Fruit fly (Drosophila melanogaster): Measurements from ENCODE around the gene CG3078.

DNA sequence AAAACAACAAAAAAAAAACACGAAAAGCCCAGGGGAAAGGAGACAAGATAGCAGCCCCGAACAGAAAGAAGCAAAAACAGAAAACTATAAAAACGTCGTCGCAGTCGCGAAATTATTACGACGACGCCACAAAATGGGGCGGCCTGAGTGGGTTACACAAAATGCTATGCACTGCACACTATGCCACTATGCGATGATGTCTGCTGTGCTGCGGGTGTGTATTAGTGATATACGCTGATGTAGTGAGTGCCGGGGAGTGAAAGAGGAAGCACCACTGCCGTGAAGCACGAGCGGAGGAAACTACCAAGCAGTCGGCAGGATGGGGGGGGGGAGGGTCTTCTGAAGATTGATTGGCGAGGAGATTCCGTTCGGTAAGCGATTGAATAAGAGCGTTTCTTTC, 27.3 kb upstream of the CG3078 start:
- TF ChIP-seq CG8159 (tag; optimal IDR thresholded peaks at IDR 0.05) (no peak), CG15710 (tag; optimal IDR thresholded peaks at IDR 0.05) (no peak), CG12605 (GFP tag; IDR thresholded peaks at IDR 0.05) (peak; percentile 38; the same call in 1 of the 2 replicates), CG32121 (GFP tag; IDR thresholded peaks at IDR 0.05) (0 out of 2 replicates have a peak, but pooled peaks have one; percentile 30), Ets98B (GFP tag; IDR thresholded peaks at IDR 0.05) (peak; percentile 43; the same call in 1 of the 2 replicates), fd96Ca (GFP tag; IDR thresholded peaks at IDR 0.05) (peak; percentile 47; the same call in 1 of the 3 replicates), CG13204 (GFP tag; optimal IDR thresholded peaks at IDR 0.05) (peak; percentile 54), CG14655 (GFP tag; optimal IDR thresholded peaks at IDR 0.05) (peak; percentile 6), Snoo (tag; optimal IDR thresholded peaks at IDR 0.05) (no peak), CG4496 (GFP tag; IDR thresholded peaks at IDR 0.05) (peak; percentile 61; the same call in 1 of the 3 replicates)
